Fruit fly (Drosophila melanogaster): ENCODE measurements around the gene Las.

The Las gene

dm6 chr3L:20439772-20440171 lies 7.6 kb upstream of the Las start, which contains the start of gene Hpd:
TSS of gene Hpd (minus strand) at chr3L:20439872.
- TF ChIP-seq ttk (optimal IDR thresholded peaks at IDR 0.05) (no peak), insv (optimal IDR thresholded peaks at IDR 0.05) (no peak), Myc (optimal IDR thresholded peaks at IDR 0.05) (no peak), Sin3A (optimal IDR thresholded peaks at IDR 0.05) (no peak), h (optimal IDR thresholded peaks at IDR 0.05) (no peak), psq (optimal IDR thresholded peaks at IDR 0.05) (no peak)

dm6 chr3L:20436069-20436468 lies 3.9 kb upstream of the Las start, which contains the start of the genes mRpL15 and CtIP:
TSS of gene mRpL15 (minus strand) at chr3L:20436209.
TSS of gene CtIP (plus strand) at chr3L:20436250.
- TF ChIP-seq Sin3A (optimal IDR thresholded peaks at IDR 0.05), result no peak

- no peak for TF ChIP-seq Myc (optimal IDR thresholded peaks at IDR 0.05)
- TF ChIP-seq psq (optimal IDR thresholded peaks at IDR 0.05), result no peak
- TF ChIP-seq Sin3A (optimal IDR thresholded peaks at IDR 0.05), result no peak
- TF ChIP-seq insv (optimal IDR thresholded peaks at IDR 0.05), result no peak
- no peak for TF ChIP-seq h (optimal IDR thresholded peaks at IDR 0.05)
- TF ChIP-seq ttk (optimal IDR thresholded peaks at IDR 0.05), result no peak
Measured at dm6 chr3L:20431619-20432018, 542 bp downstream of the Las start.

- no peak for TF ChIP-seq psq (optimal IDR thresholded peaks at IDR 0.05)
Measured at dm6 chr3L:20430182-20430581, 2.0 kb downstream of the Las start, which contains the start of gene CG5262. TSS of gene CG5262 (minus strand) at chr3L:20430475.

dm6 chr3L:20427449-20427848 lies 4.7 kb downstream of the Las start, which contains the start of gene CG5274:
TSS of gene CG5274 (minus strand) at chr3L:20427666.
- no peak for TF ChIP-seq Sin3A (optimal IDR thresholded peaks at IDR 0.05)
- TF ChIP-seq ttk (optimal IDR thresholded peaks at IDR 0.05), result no peak
- TF ChIP-seq psq (optimal IDR thresholded peaks at IDR 0.05), result no peak
- no peak for TF ChIP-seq h (optimal IDR thresholded peaks at IDR 0.05)
- TF ChIP-seq Myc (optimal IDR thresholded peaks at IDR 0.05), result no peak
- TF ChIP-seq insv (optimal IDR thresholded peaks at IDR 0.05), result no peak

- TF ChIP-seq Sin3A (optimal IDR thresholded peaks at IDR 0.05) (no peak), ttk (optimal IDR thresholded peaks at IDR 0.05) (no peak), psq (optimal IDR thresholded peaks at IDR 0.05) (no peak), h (optimal IDR thresholded peaks at IDR 0.05) (no peak), insv (optimal IDR thresholded peaks at IDR 0.05) (no peak), Myc (optimal IDR thresholded peaks at IDR 0.05) (no peak)
Measured at dm6 chr3L:20425888-20426287, 6.3 kb downstream of the Las start, which contains the start of gene CG5282. TSS of gene CG5282 (minus strand) at chr3L:20426071.

dm6 chr3L:20413304-20413703 lies 18.9 kb downstream of the Las start, which contains the start of gene zye:
TSS of gene zye (plus strand) at chr3L:20413604.
- TF ChIP-seq insv (optimal IDR thresholded peaks at IDR 0.05), result no peak
- TF ChIP-seq ttk (optimal IDR thresholded peaks at IDR 0.05), result no peak
- no peak for TF ChIP-seq h (optimal IDR thresholded peaks at IDR 0.05)
- TF ChIP-seq Myc (optimal IDR thresholded peaks at IDR 0.05), result no peak
- TF ChIP-seq Sin3A (optimal IDR thresholded peaks at IDR 0.05), result no peak
- TF ChIP-seq psq (optimal IDR thresholded peaks at IDR 0.05), result no peak

dm6 chr3L:20410780-20411179 lies 21.4 kb downstream of the Las start:
- TF ChIP-seq Sin3A (optimal IDR thresholded peaks at IDR 0.05) (no peak), Myc (optimal IDR thresholded peaks at IDR 0.05) (no peak), h (optimal IDR thresholded peaks at IDR 0.05) (no peak), psq (optimal IDR thresholded peaks at IDR 0.05) (no peak), ttk (optimal IDR thresholded peaks at IDR 0.05) (no peak), insv (optimal IDR thresholded peaks at IDR 0.05) (no peak)

dm6 chr3L:20410345-20410744 lies 21.8 kb downstream of the Las start, which contains the start of gene CG13248:
TSS of gene CG13248 (minus strand) at chr3L:20410566.
- TF ChIP-seq psq (optimal IDR thresholded peaks at IDR 0.05) (no peak), h (optimal IDR thresholded peaks at IDR 0.05) (no peak), Myc (optimal IDR thresholded peaks at IDR 0.05) (no peak), Sin3A (optimal IDR thresholded peaks at IDR 0.05) (no peak), ttk (optimal IDR thresholded peaks at IDR 0.05) (no peak), insv (optimal IDR thresholded peaks at IDR 0.05) (no peak)

- TF ChIP-seq Sin3A (optimal IDR thresholded peaks at IDR 0.05), result no peak
- no peak for TF ChIP-seq Myc (optimal IDR thresholded peaks at IDR 0.05)
- no peak for TF ChIP-seq psq (optimal IDR thresholded peaks at IDR 0.05)
- TF ChIP-seq h (optimal IDR thresholded peaks at IDR 0.05), result no peak
- TF ChIP-seq ttk (optimal IDR thresholded peaks at IDR 0.05), result no peak
Measured at dm6 chr3L:20405971-20406948, 25.9 kb downstream of the Las start.

- TF ChIP-seq h (optimal IDR thresholded peaks at IDR 0.05) (no peak), insv (optimal IDR thresholded peaks at IDR 0.05) (no peak), Myc (optimal IDR thresholded peaks at IDR 0.05) (no peak), psq (optimal IDR thresholded peaks at IDR 0.05) (no peak), Sin3A (optimal IDR thresholded peaks at IDR 0.05) (no peak), ttk (optimal IDR thresholded peaks at IDR 0.05) (no peak)
Measured at dm6 chr3L:20405337-20405887, 26.7 kb downstream of the Las start.

dm6 chr3L:20404515-20404914 lies 27.6 kb downstream of the Las start:
- TF ChIP-seq Sin3A (optimal IDR thresholded peaks at IDR 0.05) (no peak), insv (optimal IDR thresholded peaks at IDR 0.05) (no peak), ttk (optimal IDR thresholded peaks at IDR 0.05) (no peak), Myc (optimal IDR thresholded peaks at IDR 0.05) (no peak), psq (optimal IDR thresholded peaks at IDR 0.05) (no peak), h (optimal IDR thresholded peaks at IDR 0.05) (no peak)

All from Kc167 (cell line).